Fruit fly (Drosophila melanogaster) whole organism, embryonic: ENCODE measurements around the gene CG5608.
A peak's percentile ranks its signal among the peaks of the same experiment; 100 is the strongest.

Experiments
- Abd-B ChIP-seq: fragments of 200-800 bp; sonication (Bioruptor generic); optimal IDR thresholded peaks from 2 replicates; lab custom pipeline; 2018; ENCODE audit warnings: missing biosample characterization, mild to moderate bottlenecking, missing genetic modification characterization, moderate library complexity
- Antp ChIP-seq: fragments of 200-800 bp; sonication (Bioruptor generic); optimal IDR thresholded peaks from 3 replicates; lab custom pipeline; 2016; ENCODE audit warnings: missing biosample characterization, missing genetic modification characterization
- Atf6 ChIP-seq: fragments of 200-800 bp; sonication (Bioruptor generic); IDR thresholded peaks from 2 replicates; pipeline ENCODE4 v1.3.6; 2022; ENCODE audit warnings: missing biosample characterization, missing genetic modification characterization
- CG10147 ChIP-seq: fragments of 200-800 bp; sonication (Bioruptor generic); optimal IDR thresholded peaks from 2 replicates; lab custom pipeline; 2019; ENCODE audit warnings: missing biosample characterization, mild to moderate bottlenecking, missing genetic modification characterization, moderate library complexity
- CG10321 ChIP-seq: fragments of 200-800 bp; sonication (Bioruptor generic); IDR thresholded peaks from 2 replicates; pipeline ENCODE4 v1.3.6; 2022; ENCODE audit warnings: missing biosample characterization, missing genetic modification characterization
- CG11085 ChIP-seq: fragments of 200-800 bp; sonication (Bioruptor generic); IDR thresholded peaks from 2 replicates; pipeline ENCODE4 v1.3.6; 2022; ENCODE audit warnings: missing biosample characterization, missing genetic modification characterization
- CG11456 ChIP-seq: fragments of 200-800 bp; sonication (Bioruptor generic); IDR thresholded peaks from 3 replicates; pipeline ENCODE4 v1.3.6; 2022; ENCODE audit warnings: missing biosample characterization, missing genetic modification characterization
- CG12104 ChIP-seq: fragments of 200-800 bp; sonication (Bioruptor generic); optimal IDR thresholded peaks from 3 replicates; lab custom pipeline; 2016; ENCODE audit warnings: missing biosample characterization, missing genetic modification characterization
- CG12236 ChIP-seq: fragments of 200-800 bp; sonication (Bioruptor generic); optimal IDR thresholded peaks from 2 replicates; lab custom pipeline; 2016; ENCODE audit warnings: missing biosample characterization, missing genetic modification characterization
- CG12299 ChIP-seq: fragments of 200-800 bp; sonication (Bioruptor generic); optimal IDR thresholded peaks from 2 replicates; lab custom pipeline; 2018; ENCODE audit warnings: missing biosample characterization, mild to moderate bottlenecking, missing genetic modification characterization
- CG12769 ChIP-seq: fragments of 200-800 bp; sonication (Bioruptor generic); optimal IDR thresholded peaks from 2 replicates; lab custom pipeline; 2019; ENCODE audit warnings: missing biosample characterization, mild to moderate bottlenecking, missing genetic modification characterization, moderate library complexity
- CG13894 ChIP-seq: fragments of 200-800 bp; sonication (Bioruptor generic); optimal IDR thresholded peaks from 3 replicates; lab custom pipeline; 2018; ENCODE audit warnings: missing biosample characterization, mild to moderate bottlenecking, missing genetic modification characterization, moderate library complexity
- CG14710 ChIP-seq: fragments of 200-800 bp; sonication (Bioruptor generic); optimal IDR thresholded peaks from 3 replicates; lab custom pipeline; 2019; ENCODE audit warnings: missing biosample characterization, mild to moderate bottlenecking, missing genetic modification characterization, moderate library complexity
- CG30403 ChIP-seq: fragments of 200-800 bp; sonication (Bioruptor generic); optimal IDR thresholded peaks from 3 replicates; lab custom pipeline; 2016; ENCODE audit warnings: missing biosample characterization, missing genetic modification characterization
- CG3407 ChIP-seq: fragments of 200-800 bp; sonication (Bioruptor generic); optimal IDR thresholded peaks from 2 replicates; lab custom pipeline; 2018; ENCODE audit warnings: missing biosample characterization, mild to moderate bottlenecking, missing genetic modification characterization
- CG34224 ChIP-seq: fragments of 200-800 bp; sonication (Bioruptor generic); IDR thresholded peaks from 3 replicates; pipeline ENCODE4 v1.3.6; 2022; ENCODE audit warnings: missing biosample characterization, missing genetic modification characterization; ENCODE audit not compliant: partially characterized antibody
- CG4730 ChIP-seq: fragments of 200-800 bp; sonication (Bioruptor generic); IDR thresholded peaks from 2 replicates; pipeline ENCODE4 v1.3.6; 2022; ENCODE audit warnings: missing biosample characterization, missing genetic modification characterization
- CG6791 ChIP-seq: fragments of 200-800 bp; sonication (Bioruptor generic); IDR thresholded peaks from 3 replicates; pipeline ENCODE4 v1.3.6; 2022; ENCODE audit warnings: missing biosample characterization, missing genetic modification characterization; ENCODE audit not compliant: partially characterized antibody
- CG7745 ChIP-seq: fragments of 200-800 bp; sonication (Bioruptor generic); optimal IDR thresholded peaks from 2 replicates; lab custom pipeline; 2018; ENCODE audit warnings: missing biosample characterization, mild to moderate bottlenecking, missing genetic modification characterization, moderate library complexity
- CG8944 ChIP-seq: fragments of 200-800 bp; sonication (Bioruptor generic); optimal IDR thresholded peaks from 3 replicates; lab custom pipeline; 2016; ENCODE audit warnings: missing biosample characterization, missing genetic modification characterization
- CG9609 ChIP-seq: fragments of 200-800 bp; sonication (Bioruptor generic); optimal IDR thresholded peaks from 3 replicates; lab custom pipeline; 2016; ENCODE audit warnings: missing biosample characterization, missing genetic modification characterization
- CG9817 ChIP-seq: fragments of 200-800 bp; sonication (Bioruptor generic); optimal IDR thresholded peaks from 2 replicates; lab custom pipeline; 2018; ENCODE audit warnings: missing biosample characterization, mild to moderate bottlenecking, missing genetic modification characterization, moderate library complexity
- CHES-1-like ChIP-seq: fragments of 200-800 bp; sonication (Bioruptor generic); optimal IDR thresholded peaks from 2 replicates; lab custom pipeline; 2016; ENCODE audit warnings: missing biosample characterization, missing genetic modification characterization
- CTCF ChIP-seq: fragments of 200-800 bp; sonication (Bioruptor generic); optimal IDR thresholded peaks from 2 replicates; lab custom pipeline; 2017; ENCODE audit warnings: missing biosample characterization, mild to moderate bottlenecking, missing genetic modification characterization, moderate library complexity
- Gsc ChIP-seq: fragments of 200-800 bp; sonication (Bioruptor generic); IDR thresholded peaks from 2 replicates; pipeline ENCODE4 v1.3.6; 2022; ENCODE audit warnings: missing biosample characterization, missing genetic modification characterization
- HHEX ChIP-seq: fragments of 200-800 bp; sonication (Bioruptor generic); optimal IDR thresholded peaks from 3 replicates; lab custom pipeline; 2017; ENCODE audit warnings: missing biosample characterization, mild to moderate bottlenecking, missing genetic modification characterization, missing genetic modification reagents
- Mrtf ChIP-seq: fragments of 200-800 bp; sonication (Bioruptor generic); IDR thresholded peaks from 3 replicates; pipeline ENCODE4 v1.3.6; 2022; ENCODE audit warnings: missing biosample characterization, missing genetic modification characterization
- Myb ChIP-seq: fragments of 200-800 bp; sonication (Bioruptor generic); optimal IDR thresholded peaks from 2 replicates; lab custom pipeline; 2016; ENCODE audit warnings: missing biosample characterization, missing genetic modification characterization
- Sox102F ChIP-seq: fragments of 200-800 bp; sonication (Bioruptor generic); optimal IDR thresholded peaks from 2 replicates; lab custom pipeline; 2018; ENCODE audit warnings: missing biosample characterization, mild to moderate bottlenecking, missing genetic modification characterization, moderate library complexity
- Spps ChIP-seq: fragments of 200-800 bp; sonication (Bioruptor generic); optimal IDR thresholded peaks from 2 replicates; lab custom pipeline; 2018; ENCODE audit warnings: missing biosample characterization, mild to moderate bottlenecking, missing genetic modification characterization
- Stat92E ChIP-seq, 3 experiments: fragments of >200 bp in 2 of 3; fragments of 200-800 bp in 1 of 3; sonication (Bioruptor generic) in 1 of 3; optimal IDR thresholded peaks; 2 replicates each; lab custom pipeline; 2017 to 2019; ENCODE audit warnings: missing biosample characterization in 3 of 3, missing genetic modification characterization in 3 of 3, mild to moderate bottlenecking in 1 of 3, moderate library complexity in 1 of 3
- YL-1 ChIP-seq: fragments of 200-800 bp; sonication (Bioruptor generic); optimal IDR thresholded peaks from 3 replicates; lab custom pipeline; 2017; ENCODE audit warnings: missing biosample characterization, mild to moderate bottlenecking, missing genetic modification characterization
- ash1 ChIP-seq: fragments of 200-800 bp; sonication (Bioruptor generic); optimal IDR thresholded peaks from 2 replicates; lab custom pipeline; 2018; ENCODE audit warnings: missing biosample characterization, mild to moderate bottlenecking, missing genetic modification characterization
- chinmo ChIP-seq: fragments of 200-800 bp; sonication (Bioruptor generic); IDR thresholded peaks from 4 replicates; pipeline ENCODE4 v1.3.6; 2022; ENCODE audit warnings: missing biosample characterization, missing genetic modification characterization; ENCODE audit not compliant: partially characterized antibody
- dimm ChIP-seq: fragments of 200-800 bp; sonication (Bioruptor generic); IDR thresholded peaks from 2 replicates; pipeline ENCODE4 v1.3.6; 2022; ENCODE audit warnings: missing biosample characterization, missing genetic modification characterization
- fd102C ChIP-seq: fragments of 200-800 bp; sonication (Bioruptor generic); optimal IDR thresholded peaks from 2 replicates; lab custom pipeline; 2018; ENCODE audit warnings: missing biosample characterization, mild to moderate bottlenecking, missing genetic modification characterization, moderate library complexity
- fd96Cb ChIP-seq: fragments of 200-800 bp; sonication (Bioruptor generic); optimal IDR thresholded peaks from 2 replicates; lab custom pipeline; 2018; ENCODE audit warnings: missing biosample characterization, mild to moderate bottlenecking, missing genetic modification characterization, moderate library complexity
- gem ChIP-seq: fragments of 200-800 bp; sonication (Bioruptor generic); optimal IDR thresholded peaks from 2 replicates; lab custom pipeline; 2019; ENCODE audit warnings: missing biosample characterization, mild to moderate bottlenecking, missing genetic modification characterization, moderate library complexity
- grn ChIP-seq: fragments of 200-800 bp; sonication (Bioruptor generic); optimal IDR thresholded peaks from 3 replicates; lab custom pipeline; 2017; ENCODE audit warnings: missing biosample characterization, missing genetic modification characterization
- gsb-n ChIP-seq: fragments of 200-800 bp; sonication (Bioruptor generic); optimal IDR thresholded peaks from 3 replicates; lab custom pipeline; 2018; ENCODE audit warnings: missing biosample characterization, mild to moderate bottlenecking, missing genetic modification characterization
- mld ChIP-seq: fragments of 200-800 bp; sonication (Bioruptor generic); IDR thresholded peaks from 3 replicates; pipeline ENCODE4 v1.3.6; 2022; ENCODE audit warnings: missing biosample characterization, missing genetic modification characterization; ENCODE audit not compliant: partially characterized antibody
- phol ChIP-seq: fragments of 200-800 bp; sonication (Bioruptor generic); optimal IDR thresholded peaks from 3 replicates; lab custom pipeline; 2018; ENCODE audit warnings: missing biosample characterization, mild to moderate bottlenecking, missing genetic modification characterization, moderate library complexity
- ranshi ChIP-seq: fragments of 200-800 bp; sonication (Bioruptor generic); IDR thresholded peaks from 2 replicates; pipeline ENCODE4 v1.3.6; 2022; ENCODE audit warnings: missing biosample characterization, missing genetic modification characterization
- scrt ChIP-seq: fragments of 200-800 bp; sonication (Bioruptor generic); optimal IDR thresholded peaks from 2 replicates; lab custom pipeline; 2018; ENCODE audit warnings: missing biosample characterization, mild to moderate bottlenecking, missing genetic modification characterization, moderate library complexity
- sisA ChIP-seq: fragments of 200-800 bp; sonication (Bioruptor generic); IDR thresholded peaks from 2 replicates; pipeline ENCODE4 v1.3.6; 2022; ENCODE audit warnings: missing biosample characterization, missing genetic modification characterization
- slbo ChIP-seq: fragments of 200-800 bp; sonication (Bioruptor generic); IDR thresholded peaks from 2 replicates; pipeline ENCODE4 v1.3.6; 2022; ENCODE audit warnings: missing biosample characterization, missing genetic modification characterization
- twi ChIP-seq: fragments of 200-800 bp; optimal IDR thresholded peaks from 2 replicates; lab custom pipeline; 2019; ENCODE audit warnings: missing biosample characterization, mild to moderate bottlenecking, missing genetic modification characterization, moderate library complexity
- tx ChIP-seq: fragments of 200-800 bp; sonication (Bioruptor generic); optimal IDR thresholded peaks from 2 replicates; lab custom pipeline; 2016; ENCODE audit warnings: missing biosample characterization, missing genetic modification characterization
- vfl ChIP-seq: fragments of 200-800 bp; sonication (Bioruptor generic); optimal IDR thresholded peaks from 2 replicates; lab custom pipeline; 2016; ENCODE audit warnings: missing biosample characterization, missing genetic modification characterization
- vvl ChIP-seq: fragments of 200-800 bp; sonication (Bioruptor generic); IDR thresholded peaks from 2 replicates; pipeline ENCODE4 v1.3.6; 2022; ENCODE audit warnings: missing biosample characterization, missing genetic modification characterization
- zfh2 ChIP-seq: fragments of 200-800 bp; sonication (Bioruptor generic); optimal IDR thresholded peaks from 2 replicates; lab custom pipeline; 2016; ENCODE audit warnings: missing biosample characterization, missing genetic modification characterization

Gene CG5608

dm6 chr3R:12422379-12422975, 42.6 kb downstream of the CG5608 start, which contains the start of the genes Scgbeta and CG17202 (continued):
- TF ChIP-seq scrt (GFP tag; lab: Kevin White, UChicago) (no peak), fd96Cb (tag; lab: Kevin White, UChicago) (no peak), Gsc (no peak), grn (GFP tag; lab: Kevin White, UChicago) (no peak), vfl (GFP tag; lab: Kevin White, UChicago) (no peak), CG8944 (GFP tag; lab: Kevin White, UChicago) (peak; percentile 25), CG10321 (GFP tag; lab: Robert Waterston, UW) (no peak), CG30403 (GFP tag; lab: Kevin White, UChicago) (peak; percentile 37), CG14710 (peak; percentile 73), sisA (GFP tag; lab: Robert Waterston, UW) (no peak), Myb (GFP tag; lab: Kevin White, UChicago) (peak; percentile 85), Atf6 (no peak), HHEX (no peak), dimm (GFP tag; lab: Robert Waterston, UW) (no peak), CG12769 (tag; lab: Kevin White, UChicago) (no peak), phol (peak; percentile 93), gem (no peak), CG3407 (GFP tag; lab: Kevin White, UChicago) (no peak), ranshi (GFP tag; lab: Robert Waterston, UW) (no peak), Mrtf (GFP tag; lab: Robert Waterston, UW) (no peak), CG7745 (tag; lab: Kevin White, UChicago) (no peak), Abd-B (GFP tag; lab: Kevin White, UChicago) (no peak), gsb-n (tag; lab: Kevin White, UChicago) (no peak), CG9609 (GFP tag; lab: Kevin White, UChicago) (no peak), Antp (GFP tag; lab: Kevin White, UChicago) (no peak), slbo (GFP tag; lab: Robert Waterston, UW) (no peak), CG12104 (GFP tag; lab: Kevin White, UChicago) (no peak), Spps (tag; lab: Kevin White, UChicago) (no peak), Sox102F (GFP tag; lab: Kevin White, UChicago) (no peak), Stat92E (GFP tag; optimal IDR thresholded peaks at IDR 0.05; lab: Kevin White, UChicago) (no peak), CG11456 (GFP tag; lab: Robert Waterston, UW) (peak; percentile 38; the same call in 1 of the 3 replicates), CG9817 (tag; lab: Kevin White, UChicago) (no peak), chinmo (no peak), CHES-1-like (GFP tag; lab: Kevin White, UChicago) (peak; percentile 21), CG13894 (tag; lab: Kevin White, UChicago) (no peak), twi (tag; lab: Kevin White, UChicago) (no peak), CG11085 (no peak), zfh2 (no peak), CG10147 (GFP tag; lab: Kevin White, UChicago) (no peak), CG34224 (no peak), ash1 (no peak), fd102C (GFP tag; lab: Kevin White, UChicago) (no peak), vvl (GFP tag; lab: Robert Waterston, UW) (no peak), tx (GFP tag; lab: Kevin White, UChicago) (no peak), CG6791 (GFP tag; lab: Robert Waterston, UW) (no peak), CG12236 (no peak), CG4730 (GFP tag; lab: Robert Waterston, UW) (no peak), YL-1 (GFP tag; lab: Kevin White, UChicago) (peak; percentile 59), CTCF (GFP tag; lab: Kevin White, UChicago) (no peak), mld (GFP tag; lab: Robert Waterston, UW) (no peak), CG12299 (tag; lab: Kevin White, UChicago) (no peak)
